Worm (Caenorhabditis elegans) whole organism, L4/young adult: ENCODE data around the gene C48B4.7.

ENCODE experiments used
- W03F9.2 ChIP-seq: fragments of 150-350 bp; optimal IDR thresholded peaks from 2 replicates; lab custom pipeline; 2014; ENCODE audit warnings: missing biosample characterization, missing genetic modification characterization
- dao-5 ChIP-seq: sonication (generic microtip); optimal IDR thresholded peaks from 2 replicates; lab custom pipeline; 2016; ENCODE audit warnings: missing genotype, missing genetic modification characterization, moderate library complexity, missing compliant biosample characterization
- him-1 ChIP-seq: sonication (generic microtip); optimal IDR thresholded peaks from 2 replicates; lab custom pipeline; 2016; ENCODE audit warnings: missing genotype, missing genetic modification reagents, missing genetic modification characterization, missing compliant biosample characterization

DNA sequence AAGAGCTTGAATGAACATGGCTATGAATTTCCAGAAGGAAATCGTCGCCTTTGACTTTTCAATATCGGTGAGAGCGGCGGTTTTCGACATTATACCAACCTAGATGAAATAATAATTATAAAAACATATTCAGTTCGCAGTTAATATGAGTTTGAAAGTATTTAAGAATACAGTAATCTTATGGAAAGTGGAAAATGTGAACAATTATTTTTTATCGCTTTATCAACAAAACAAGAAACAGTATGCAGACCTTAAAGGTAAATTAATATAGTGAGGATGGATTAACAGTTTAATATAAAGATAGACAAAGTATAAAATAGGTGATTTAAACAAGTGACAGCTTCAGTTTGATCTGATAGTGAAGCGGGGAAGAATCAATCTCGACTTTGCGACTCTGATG, 768 bp downstream of the C48B4.7 start, which contains the start of gene C48B4.6:
- TF ChIP-seq W03F9.2 (tag; lab: Kevin White, UChicago) (no peak), dao-5 (no peak), him-1 (tag; lab: Kevin White, UChicago) (no peak)
